Worm (Caenorhabditis elegans): ENCODE results near the gene F15B10.3.

DNA sequence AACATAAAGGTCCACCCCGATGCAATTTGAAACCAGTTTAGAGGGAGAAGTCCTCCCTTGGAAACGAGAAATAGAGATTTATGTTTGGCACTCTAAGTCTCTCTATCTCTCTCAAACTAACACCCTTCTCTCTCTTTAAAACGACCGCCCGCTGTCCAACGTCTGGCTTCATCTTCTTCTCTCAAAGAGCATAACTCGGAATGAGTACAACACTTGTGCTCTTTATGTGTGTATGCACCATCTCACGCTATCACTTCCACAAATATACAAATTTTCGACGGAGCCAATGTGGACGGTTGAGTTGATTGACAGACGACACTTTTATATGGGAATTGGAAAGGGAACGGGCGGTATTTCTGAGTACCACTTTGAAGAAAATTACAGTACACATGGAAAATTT is 28.1 kb upstream of the F15B10.3 start:
- TF ChIP-seq dao-5 (tag; optimal IDR thresholded peaks at IDR 0.05) (no peak), him-1 (tag; optimal IDR thresholded peaks at IDR 0.05) (no peak)
